Worm (Caenorhabditis elegans) whole organism, L2 larva: ENCODE data around the gene F45E12.5.

Experiments
- C34F6.9 ChIP-seq: fragments of 150-350 bp; optimal IDR thresholded peaks from 2 replicates; lab custom pipeline; 2014; ENCODE audit warnings: missing biosample characterization, missing genetic modification characterization
- F13H6.1 ChIP-seq: sonication (generic microtip); optimal IDR thresholded peaks from 2 replicates; lab custom pipeline; 2016; ENCODE audit warnings: missing genetic modification characterization, missing compliant biosample characterization
- Y55F3AM.14 ChIP-seq: fragments of 200-800 bp; sonication (Bioruptor generic); optimal IDR thresholded peaks from 2 replicates; lab custom pipeline; 2018; ENCODE audit warnings: mild to moderate bottlenecking, missing genetic modification characterization, missing compliant biosample characterization
- alr-1 ChIP-seq: fragments of 150-350 bp; optimal IDR thresholded peaks from 2 replicates; lab custom pipeline; 2014; ENCODE audit warnings: missing biosample characterization, missing genetic modification characterization
- ama-1 ChIP-seq: fragments of 150-350 bp; optimal IDR thresholded peaks from 2 replicates; lab custom pipeline; 2018; ENCODE audit warnings: inconsistent platforms
- blmp-1 ChIP-seq: sonication (generic microtip); optimal IDR thresholded peaks from 2 replicates; lab custom pipeline; 2017; ENCODE audit warnings: missing genetic modification characterization, mild to moderate bottlenecking, missing compliant biosample characterization, antibody characterized with exemption, moderate library complexity; ENCODE audit not compliant: insufficient read depth
- ceh-16 ChIP-seq: fragments of 150-350 bp; optimal IDR thresholded peaks from 2 replicates; lab custom pipeline; 2014; ENCODE audit warnings: missing biosample characterization, missing genetic modification characterization
- ceh-82 ChIP-seq: fragments of 150-350 bp; optimal IDR thresholded peaks from 2 replicates; lab custom pipeline; 2014; ENCODE audit warnings: missing biosample characterization, missing genetic modification characterization
- crh-2 ChIP-seq: sonication (generic microtip); optimal IDR thresholded peaks from 2 replicates; lab custom pipeline; 2017; ENCODE audit warnings: missing biosample characterization, missing genetic modification characterization
- dmd-4 ChIP-seq: sonication (generic microtip); optimal IDR thresholded peaks from 2 replicates; lab custom pipeline; 2017; ENCODE audit warnings: missing biosample characterization, missing genetic modification characterization
- egl-27 ChIP-seq: sonication (generic microtip); optimal IDR thresholded peaks from 3 replicates; lab custom pipeline; 2017; ENCODE audit warnings: missing biosample characterization, missing genetic modification reagents, missing genetic modification characterization
- elt-1 ChIP-seq: fragments of 150-350 bp; optimal IDR thresholded peaks from 2 replicates; lab custom pipeline; 2014; ENCODE audit warnings: missing biosample characterization, missing genetic modification characterization
- fos-1 ChIP-seq: fragments of 150-350 bp; optimal IDR thresholded peaks from 2 replicates; lab custom pipeline; 2014; ENCODE audit warnings: missing biosample characterization, missing genetic modification characterization
- lin-13 ChIP-seq: fragments of 150-350 bp; optimal IDR thresholded peaks from 2 replicates; lab custom pipeline; 2014; ENCODE audit warnings: missing biosample characterization, missing genetic modification reagents, missing genetic modification characterization
- lin-39 ChIP-seq: fragments of 150-350 bp; optimal IDR thresholded peaks from 2 replicates; lab custom pipeline; 2014; ENCODE audit warnings: missing biosample characterization, missing genetic modification reagents, missing genetic modification characterization
- lsy-2 ChIP-seq, 2 experiments: fragments of 150-350 bp in 1 of 2; sonication (generic microtip) in 1 of 2; optimal IDR thresholded peaks; 2 replicates each; lab custom pipeline; 2014 to 2017; ENCODE audit warnings: missing biosample characterization in 2 of 2, missing genetic modification characterization in 2 of 2
- mab-5 ChIP-seq: fragments of 150-350 bp; optimal IDR thresholded peaks from 2 replicates; lab custom pipeline; 2014; ENCODE audit warnings: missing biosample characterization, missing genetic modification characterization
- mbf-1 ChIP-seq: sonication (generic microtip); optimal IDR thresholded peaks from 2 replicates; lab custom pipeline; 2017; ENCODE audit warnings: missing biosample characterization, missing genetic modification characterization
- mdl-1 ChIP-seq, 2 experiments: fragments of 150-350 bp in 1 of 2; sonication (generic microtip) in 1 of 2; optimal IDR thresholded peaks; 2 replicates each; lab custom pipeline; 2017; ENCODE audit warnings: missing biosample characterization in 2 of 2, missing genetic modification characterization in 2 of 2
- nhr-12 ChIP-seq: fragments of 150-350 bp; optimal IDR thresholded peaks from 2 replicates; lab custom pipeline; 2014; ENCODE audit warnings: missing biosample characterization, missing genetic modification characterization
- nhr-129 ChIP-seq: fragments of 150-350 bp; optimal IDR thresholded peaks from 2 replicates; lab custom pipeline; 2014; ENCODE audit warnings: missing biosample characterization, missing genetic modification characterization
- nhr-21 ChIP-seq: fragments of 150-350 bp; optimal IDR thresholded peaks from 2 replicates; lab custom pipeline; 2014; ENCODE audit warnings: missing biosample characterization, missing genetic modification characterization
- nhr-23 ChIP-seq: fragments of 150-350 bp; optimal IDR thresholded peaks from 2 replicates; lab custom pipeline; 2014; ENCODE audit warnings: missing biosample characterization, missing genetic modification reagents, missing genetic modification characterization
- nhr-77 ChIP-seq: fragments of 150-350 bp; optimal IDR thresholded peaks from 2 replicates; lab custom pipeline; 2014; ENCODE audit warnings: missing biosample characterization, missing genetic modification characterization
- peb-1 ChIP-seq: fragments of 150-350 bp; optimal IDR thresholded peaks from 2 replicates; lab custom pipeline; 2014; ENCODE audit warnings: missing biosample characterization, missing genetic modification characterization
- sem-4 ChIP-seq: fragments of 150-350 bp; optimal IDR thresholded peaks from 2 replicates; lab custom pipeline; 2014; ENCODE audit warnings: missing biosample characterization, missing genetic modification reagents, missing genetic modification characterization
- sma-3 ChIP-seq: sonication (generic microtip); optimal IDR thresholded peaks from 2 replicates; lab custom pipeline; 2016; ENCODE audit warnings: missing genetic modification reagents, missing genetic modification characterization, missing compliant biosample characterization
- sma-9 ChIP-seq, 2 experiments: fragments of 150-350 bp in 1 of 2; sonication (generic microtip) in 1 of 2; optimal IDR thresholded peaks; 2 replicates each; lab custom pipeline; 2014 to 2016; ENCODE audit warnings: missing genetic modification characterization in 2 of 2, mild to moderate bottlenecking in 1 of 2, missing biosample characterization in 1 of 2, missing compliant biosample characterization in 1 of 2, missing genetic modification reagents in 1 of 2, moderate library complexity in 1 of 2
- snpc-4 ChIP-seq: fragments of 150-350 bp; optimal IDR thresholded peaks from 2 replicates; lab custom pipeline; 2014; ENCODE audit warnings: missing biosample characterization, missing genetic modification characterization
- unc-39 ChIP-seq: fragments of 150-350 bp; optimal IDR thresholded peaks from 2 replicates; lab custom pipeline; 2014; ENCODE audit warnings: missing biosample characterization, missing genetic modification characterization
- unc-55 ChIP-seq: fragments of 150-350 bp; sonication (generic microtip); optimal IDR thresholded peaks from 3 replicates; lab custom pipeline; 2014; ENCODE audit warnings: missing biosample characterization, missing genetic modification reagents, missing genetic modification characterization
- unc-62 ChIP-seq: fragments of 150-350 bp; optimal IDR thresholded peaks from 2 replicates; lab custom pipeline; 2014; ENCODE audit warnings: missing biosample characterization, missing genetic modification reagents, missing genetic modification characterization
- ztf-1 ChIP-seq: fragments of 200-800 bp; sonication (Bioruptor generic); conservative IDR thresholded peaks from 2 replicates; pipeline ENCODE4 v1.3.6; 2022; ENCODE audit warnings: missing genetic modification characterization, missing compliant biosample characterization
- ztf-4 ChIP-seq: fragments of 150-350 bp; optimal IDR thresholded peaks from 2 replicates; lab custom pipeline; 2014; ENCODE audit warnings: missing biosample characterization, missing genetic modification characterization

The F45E12.5 gene

DNA sequence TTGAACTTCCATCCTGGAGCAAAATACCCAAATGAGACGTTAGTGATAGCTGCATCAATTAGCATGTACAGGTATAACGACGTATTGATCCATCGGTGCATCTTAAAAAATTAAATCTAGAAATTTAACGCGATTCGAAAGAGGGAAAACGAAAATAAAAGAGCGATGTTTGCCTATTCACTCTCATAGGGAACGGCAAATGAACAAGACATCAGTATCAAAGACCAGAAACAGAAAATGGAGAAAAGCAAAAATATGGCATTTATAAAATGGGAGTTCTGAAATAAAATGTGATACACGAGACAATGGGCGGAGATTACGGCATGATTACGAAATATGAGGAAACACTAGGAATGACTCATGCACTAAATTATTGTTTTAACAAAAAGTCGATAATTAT, 46.4 kb upstream of the F45E12.5 start, which contains the start of gene haf-2:
haf-2 (minus strand) TSS at position 101 of the 400 bp plus-strand sequence.
- TF ChIP-seq lsy-2 (tag; optimal IDR thresholded peaks at IDR 0.05; lab: Kevin White, UChicago) (no peak), alr-1 (tag; lab: Kevin White, UChicago) (no peak), sma-3 (GFP tag; lab: Kevin White, UChicago) (no peak)

DNA sequence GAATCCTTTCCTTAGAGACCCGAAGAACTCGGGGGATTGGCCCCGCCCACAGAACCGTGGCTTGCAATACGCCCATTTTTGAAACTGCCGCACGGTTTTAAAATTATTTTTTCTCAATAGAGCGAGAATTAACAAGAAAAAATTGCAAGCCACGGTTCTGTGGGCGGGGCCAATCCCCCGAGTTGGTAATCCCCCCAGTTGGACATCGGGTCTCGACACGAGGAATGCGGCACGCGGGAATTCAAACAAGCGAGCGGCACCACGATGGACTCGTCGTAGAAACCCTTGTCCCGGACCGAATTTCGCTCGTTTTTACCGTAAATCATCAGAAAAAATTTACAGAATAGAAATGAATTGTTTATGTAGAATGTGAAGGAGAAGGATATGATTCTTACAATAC, 43.1 kb upstream of the F45E12.5 start:
- no peak for TF ChIP-seq ztf-4 (tag; lab: Kevin White, UChicago)
- no peak for TF ChIP-seq ztf-1 (GFP tag; lab: Robert Waterston, UW)
- TF ChIP-seq ceh-82 (tag; lab: Kevin White, UChicago) = no peak
- no peak for TF ChIP-seq F13H6.1 (tag; lab: Kevin White, UChicago)
- TF ChIP-seq ceh-16 (tag; lab: Kevin White, UChicago) = no peak
- TF ChIP-seq mdl-1 (tag; optimal IDR thresholded peaks at IDR 0.05; lab: Kevin White, UChicago) = no peak
- TF ChIP-seq ama-1 (lab: Kevin White, UChicago) = no peak
- TF ChIP-seq snpc-4 = no peak
- TF ChIP-seq dmd-4 (tag; lab: Kevin White, UChicago) = no peak
- no peak for TF ChIP-seq nhr-12 (tag; lab: Kevin White, UChicago)
- TF ChIP-seq nhr-23 (tag; lab: Kevin White, UChicago) = no peak
- no peak for TF ChIP-seq mbf-1 (tag; lab: Kevin White, UChicago)
- no peak for TF ChIP-seq sma-3 (GFP tag; lab: Kevin White, UChicago)
- TF ChIP-seq lin-39 (tag; lab: Kevin White, UChicago) = no peak
- TF ChIP-seq nhr-21 = no peak
- no peak for TF ChIP-seq sem-4 (tag; lab: Kevin White, UChicago)

DNA sequence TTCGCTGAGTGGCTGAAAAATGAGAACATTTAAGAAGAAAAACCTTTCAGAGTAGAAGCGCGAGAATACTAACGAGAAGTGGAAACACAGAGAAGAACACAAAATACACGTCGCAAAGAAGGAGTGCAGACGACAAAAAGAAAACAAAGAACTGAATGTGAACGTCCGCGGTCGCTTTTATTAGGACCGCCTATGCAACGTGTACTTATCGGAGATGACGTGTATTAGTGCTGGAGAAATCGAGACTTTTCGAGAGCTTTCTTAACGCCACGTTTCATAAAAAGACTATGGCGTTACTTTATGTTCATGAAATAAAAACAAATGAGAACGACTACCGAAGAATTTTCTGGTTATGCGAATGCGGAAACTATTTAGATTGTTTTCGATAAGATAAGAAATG, 42.6 kb upstream of the F45E12.5 start, which contains the start of gene hsp-4:
hsp-4 (minus strand) TSS at position 139 of the 400 bp plus-strand sequence.
- peak; percentile 83 for TF ChIP-seq crh-2 (tag; lab: Kevin White, UChicago)
- TF ChIP-seq sma-9 (GFP tag; optimal IDR thresholded peaks at IDR 0.05; lab: Kevin White, UChicago) = no peak
- no peak for TF ChIP-seq sma-9 (tag; optimal IDR thresholded peaks at IDR 0.05; lab: Kevin White, UChicago)
- TF ChIP-seq unc-55 (GFP tag; lab: Kevin White, UChicago) = peak; percentile 1
- TF ChIP-seq egl-27 (tag; lab: Kevin White, UChicago) = no peak
- TF ChIP-seq ama-1 (lab: Kevin White, UChicago) = peak; percentile 2
- no peak for TF ChIP-seq unc-39 (tag; lab: Kevin White, UChicago)
- peak; percentile 51 for TF ChIP-seq fos-1
- TF ChIP-seq, all 48 proteins: peak for 4

DNA sequence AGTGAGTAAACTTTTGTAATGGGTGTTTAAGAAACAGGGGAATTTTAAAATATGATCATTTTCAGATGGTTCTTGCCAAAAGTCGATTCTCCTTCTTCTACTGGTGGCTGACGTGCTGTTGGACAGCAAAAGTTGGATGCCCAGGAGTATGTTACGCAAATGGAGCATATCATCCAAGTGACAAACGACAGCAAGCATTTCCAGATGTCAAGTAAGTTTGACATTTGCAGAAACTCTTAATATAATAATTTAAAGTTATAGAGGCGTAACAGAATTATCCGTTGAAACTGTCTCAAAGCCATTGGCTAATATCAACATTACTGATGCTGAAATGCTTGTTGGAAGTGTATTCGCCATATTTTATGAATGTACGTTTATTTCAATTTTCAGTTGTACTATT, 38.1 kb upstream of the F45E12.5 start:
- no peak for TF ChIP-seq lsy-2 (tag; optimal IDR thresholded peaks at IDR 0.05; lab: Kevin White, UChicago)
- no peak for TF ChIP-seq C34F6.9 (tag; lab: Kevin White, UChicago)
- TF ChIP-seq unc-39 (tag; lab: Kevin White, UChicago) = no peak
- no peak for TF ChIP-seq ztf-1 (GFP tag; lab: Robert Waterston, UW)
- TF ChIP-seq ceh-16 (tag; lab: Kevin White, UChicago) = no peak
- TF ChIP-seq Y55F3AM.14 (GFP tag; lab: Kevin White, UChicago) = no peak
- TF ChIP-seq sma-3 (GFP tag; lab: Kevin White, UChicago) = no peak
- no peak for TF ChIP-seq peb-1 (tag; lab: Kevin White, UChicago)
- TF ChIP-seq fos-1 = no peak
- no peak for TF ChIP-seq F13H6.1 (tag; lab: Kevin White, UChicago)
- no peak for TF ChIP-seq lin-13 (GFP tag; lab: Kevin White, UChicago)
- TF ChIP-seq sem-4 (tag; lab: Kevin White, UChicago) = no peak

DNA sequence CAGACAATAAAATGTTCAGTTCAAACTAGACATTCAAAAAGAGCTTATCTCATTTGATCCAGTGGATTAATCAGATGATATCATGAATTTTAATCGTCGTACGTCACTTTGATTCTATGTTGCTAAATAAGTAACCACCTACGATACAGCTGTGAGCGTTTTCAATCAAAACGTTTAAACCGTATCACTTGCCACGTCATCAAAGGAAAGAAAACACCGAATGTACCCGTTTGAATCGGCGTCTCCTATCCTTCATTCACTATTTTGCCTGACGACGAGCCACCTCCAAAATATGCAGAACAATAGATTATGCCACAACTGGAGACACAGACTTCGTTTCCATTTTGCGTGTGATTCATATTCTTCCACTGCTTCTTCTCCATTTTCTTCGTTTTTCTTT, 35.9 kb upstream of the F45E12.5 start:
- TF ChIP-seq elt-1 (tag; lab: Kevin White, UChicago) (no peak), unc-55 (GFP tag; lab: Kevin White, UChicago) (no peak), peb-1 (tag; lab: Kevin White, UChicago) (no peak), nhr-77 (tag; lab: Kevin White, UChicago) (no peak), mab-5 (tag; lab: Kevin White, UChicago) (no peak), fos-1 (no peak), crh-2 (tag; lab: Kevin White, UChicago) (peak; percentile 38)
- TF ChIP-seq, all 48 proteins: peak for 1

DNA sequence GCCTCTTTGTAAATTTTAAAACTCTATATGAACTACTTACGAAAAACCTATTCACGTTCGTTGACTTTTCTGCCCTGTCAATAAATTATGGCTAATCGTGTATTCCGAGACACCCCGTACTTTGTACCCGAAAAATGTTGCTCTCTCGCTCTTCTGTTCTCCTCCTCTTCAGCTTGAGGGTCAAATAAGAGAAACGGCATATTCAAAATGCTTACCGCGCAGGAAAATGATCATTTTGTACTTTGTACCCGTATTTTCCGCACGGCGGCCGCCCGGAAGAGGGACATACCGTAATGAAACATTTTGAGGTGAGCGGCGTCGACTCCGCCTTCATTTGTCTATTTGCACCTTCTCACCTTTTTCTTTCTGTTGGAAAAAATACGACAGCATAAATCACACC, 33.8 kb upstream of the F45E12.5 start:
- no peak for TF ChIP-seq nhr-129 (tag; lab: Kevin White, UChicago)
- no peak for TF ChIP-seq mab-5 (tag; lab: Kevin White, UChicago)
- no peak for TF ChIP-seq sma-3 (GFP tag; lab: Kevin White, UChicago)
- TF ChIP-seq peb-1 (tag; lab: Kevin White, UChicago) = no peak
- no peak for TF ChIP-seq ceh-16 (tag; lab: Kevin White, UChicago)
- no peak for TF ChIP-seq unc-62 (GFP tag; lab: Kevin White, UChicago)
- no peak for TF ChIP-seq blmp-1 (tag; lab: Kevin White, UChicago)
- TF ChIP-seq unc-39 (tag; lab: Kevin White, UChicago) = no peak
